Fruit fly (Drosophila melanogaster) whole organism, embryonic: ENCODE measurements around the gene CG18265.

ENCODE experiments used
- Awh ChIP-seq: fragments of 200-800 bp; sonication (Bioruptor generic); IDR thresholded peaks from 2 replicates; pipeline ENCODE4, ENCODE4 v1.3.6; 2022; ENCODE audit warnings: missing biosample characterization, missing genetic modification characterization
- Blimp-1 ChIP-seq: fragments of 200-800 bp; sonication (Bioruptor generic); optimal IDR thresholded peaks from 3 replicates; lab custom pipeline; 2018; ENCODE audit warnings: missing biosample characterization, missing genetic modification characterization, mild to moderate bottlenecking, moderate library complexity, missing genetic modification reagents
- BtbVII ChIP-seq: fragments of 200-800 bp; sonication (Bioruptor generic); optimal IDR thresholded peaks from 3 replicates; lab custom pipeline; 2017; ENCODE audit warnings: missing biosample characterization, mild to moderate bottlenecking, missing genetic modification characterization
- CG1024 ChIP-seq: fragments of 200-800 bp; sonication (Bioruptor generic); IDR thresholded peaks from 2 replicates; pipeline ENCODE4 v1.3.6; 2022; ENCODE audit warnings: missing biosample characterization, missing genetic modification characterization
- CG12391 ChIP-seq: fragments of 200-800 bp; sonication (Bioruptor generic); optimal IDR thresholded peaks from 3 replicates; lab custom pipeline; 2018; ENCODE audit warnings: missing biosample characterization, mild to moderate bottlenecking, missing genetic modification characterization, moderate library complexity
- CG12659 ChIP-seq: fragments of 200-800 bp; sonication (Bioruptor generic); optimal IDR thresholded peaks from 3 replicates; lab custom pipeline; 2017; ENCODE audit warnings: mild to moderate bottlenecking, missing biosample characterization, missing genetic modification reagents, missing genetic modification characterization
- CG1529 ChIP-seq: fragments of 200-800 bp; sonication (Bioruptor generic); optimal IDR thresholded peaks from 3 replicates; lab custom pipeline; 2018; ENCODE audit warnings: missing biosample characterization, missing genetic modification characterization
- CG1647 ChIP-seq: fragments of 200-800 bp; sonication (Bioruptor generic); optimal IDR thresholded peaks from 3 replicates; lab custom pipeline; 2016; ENCODE audit warnings: missing biosample characterization, missing genetic modification characterization
- CG16813 ChIP-seq: fragments of 200-800 bp; sonication (Bioruptor generic); IDR thresholded peaks from 3 replicates; pipeline ENCODE4 v1.3.6; 2022; ENCODE audit warnings: missing biosample characterization, missing genetic modification characterization; ENCODE audit not compliant: partially characterized antibody
- CG17359 ChIP-seq: fragments of 200-800 bp; sonication (Bioruptor generic); optimal IDR thresholded peaks from 3 replicates; lab custom pipeline; 2018; ENCODE audit warnings: missing biosample characterization, mild to moderate bottlenecking, missing genetic modification characterization, moderate library complexity
- CG17829 ChIP-seq: fragments of 200-800 bp; optimal IDR thresholded peaks from 2 replicates; lab custom pipeline; 2019; ENCODE audit warnings: missing biosample characterization, mild to moderate bottlenecking, missing genetic modification characterization, moderate library complexity
- CG18262 ChIP-seq: fragments of 200-800 bp; optimal IDR thresholded peaks from 3 replicates; lab custom pipeline; 2019; ENCODE audit warnings: missing biosample characterization, mild to moderate bottlenecking, missing genetic modification characterization, moderate library complexity
- CG2202 ChIP-seq: fragments of 200-800 bp; sonication (Bioruptor generic); optimal IDR thresholded peaks from 2 replicates; lab custom pipeline; 2018; ENCODE audit warnings: missing biosample characterization, mild to moderate bottlenecking, missing genetic modification characterization
- CG2712 ChIP-seq: fragments of 200-800 bp; optimal IDR thresholded peaks from 3 replicates; lab custom pipeline; 2019; ENCODE audit warnings: missing biosample characterization, mild to moderate bottlenecking, missing genetic modification characterization, moderate library complexity
- CG31441 ChIP-seq: fragments of 200-800 bp; sonication (Bioruptor generic); IDR thresholded peaks from 2 replicates; pipeline ENCODE4 v1.3.6; 2022; ENCODE audit warnings: missing biosample characterization, missing genetic modification characterization
- CG6175 ChIP-seq: fragments of 200-800 bp; sonication (Bioruptor generic); IDR thresholded peaks from 3 replicates; pipeline ENCODE4 v1.3.6; 2022; ENCODE audit warnings: missing biosample characterization, missing genetic modification characterization
- Chrac-16 ChIP-seq: fragments of 200-800 bp; sonication (Bioruptor generic); optimal IDR thresholded peaks from 3 replicates; lab custom pipeline; 2016; ENCODE audit warnings: missing biosample characterization, missing genetic modification characterization
- CoRest ChIP-seq: fragments of 200-800 bp; sonication (Bioruptor generic); optimal IDR thresholded peaks from 3 replicates; lab custom pipeline; 2018; ENCODE audit warnings: missing biosample characterization, mild to moderate bottlenecking, missing genetic modification characterization, moderate library complexity
- Dip2 ChIP-seq: fragments of 200-800 bp; sonication (Bioruptor generic); IDR thresholded peaks from 2 replicates; pipeline ENCODE4 v1.3.6; 2022; ENCODE audit warnings: missing biosample characterization, missing genetic modification characterization
- Dip3 ChIP-seq: fragments of 200-800 bp; sonication (Bioruptor generic); optimal IDR thresholded peaks from 3 replicates; lab custom pipeline; 2016; ENCODE audit warnings: missing biosample characterization, missing genetic modification characterization
- Drgx ChIP-seq: fragments of 200-800 bp; sonication (Bioruptor generic); IDR thresholded peaks from 2 replicates; pipeline ENCODE4 v1.3.6; 2022; ENCODE audit warnings: missing biosample characterization, missing genetic modification characterization
- ERR ChIP-seq: fragments of 200-800 bp; sonication (Bioruptor generic); optimal IDR thresholded peaks from 2 replicates; lab custom pipeline; 2016; ENCODE audit warnings: missing biosample characterization, missing genetic modification characterization
- Ets97D ChIP-seq: fragments of 200-800 bp; sonication (Bioruptor generic); optimal IDR thresholded peaks from 3 replicates; lab custom pipeline; 2016; ENCODE audit warnings: missing biosample characterization, missing genetic modification characterization
- Fer2 ChIP-seq: fragments of 200-800 bp; sonication (Bioruptor generic); optimal IDR thresholded peaks from 2 replicates; lab custom pipeline; 2018; ENCODE audit warnings: missing biosample characterization, mild to moderate bottlenecking, missing genetic modification characterization, moderate library complexity
- Gsc ChIP-seq: fragments of 200-800 bp; sonication (Bioruptor generic); IDR thresholded peaks from 2 replicates; pipeline ENCODE4 v1.3.6; 2022; ENCODE audit warnings: missing biosample characterization, missing genetic modification characterization
- H15 ChIP-seq: fragments of 200-800 bp; sonication (Bioruptor generic); IDR thresholded peaks from 3 replicates; pipeline ENCODE4 v1.3.6; 2022; ENCODE audit warnings: missing biosample characterization, missing genetic modification characterization
- Hr3 ChIP-seq: fragments of 200-800 bp; sonication (Bioruptor generic); optimal IDR thresholded peaks from 3 replicates; lab custom pipeline; 2016; ENCODE audit warnings: missing biosample characterization, missing genetic modification characterization
- MBD-R2 ChIP-seq: fragments of 200-800 bp; sonication (Bioruptor generic); IDR thresholded peaks from 2 replicates; pipeline ENCODE4 v1.3.6; 2022; ENCODE audit warnings: missing biosample characterization, missing genetic modification characterization
- PHDP ChIP-seq: fragments of 200-800 bp; sonication (Bioruptor generic); optimal IDR thresholded peaks from 3 replicates; lab custom pipeline; 2018; ENCODE audit warnings: missing biosample characterization, mild to moderate bottlenecking, missing genetic modification characterization, moderate library complexity
- Sox102F ChIP-seq: fragments of 200-800 bp; sonication (Bioruptor generic); optimal IDR thresholded peaks from 2 replicates; lab custom pipeline; 2018; ENCODE audit warnings: missing biosample characterization, mild to moderate bottlenecking, missing genetic modification characterization, moderate library complexity
- Usf ChIP-seq: fragments of 200-800 bp; sonication (Bioruptor generic); optimal IDR thresholded peaks from 2 replicates; lab custom pipeline; 2017; ENCODE audit warnings: missing genotype, missing biosample characterization, missing genetic modification characterization
- Xrp1 ChIP-seq: fragments of 200-800 bp; sonication (Bioruptor generic); IDR thresholded peaks from 2 replicates; pipeline ENCODE4 v1.3.6; 2022; ENCODE audit warnings: missing biosample characterization, missing genetic modification characterization
- aop ChIP-seq: fragments of 200-800 bp; sonication (Bioruptor generic); IDR thresholded peaks from 2 replicates; pipeline ENCODE4 v1.3.6; 2022; ENCODE audit warnings: missing biosample characterization, missing genetic modification characterization
- az2 ChIP-seq: fragments of 200-800 bp; sonication (Bioruptor generic); optimal IDR thresholded peaks from 3 replicates; lab custom pipeline; 2016; ENCODE audit warnings: missing biosample characterization, missing genetic modification characterization
- bigmax ChIP-seq: fragments of 200-800 bp; sonication (Bioruptor generic); optimal IDR thresholded peaks from 2 replicates; lab custom pipeline; 2018; ENCODE audit warnings: missing biosample characterization, mild to moderate bottlenecking, missing genetic modification characterization
- bsh ChIP-seq, 2 experiments: fragments of 200-800 bp; sonication (Bioruptor generic); optimal IDR thresholded peaks; 2 replicates each; lab custom pipeline; 2017 to 2018; ENCODE audit warnings: mild to moderate bottlenecking in 2 of 2, missing biosample characterization in 2 of 2, missing genetic modification characterization in 2 of 2, moderate library complexity in 1 of 2
- cas ChIP-seq: fragments of 200-800 bp; sonication (Bioruptor generic); IDR thresholded peaks from 2 replicates; pipeline ENCODE4 v1.3.6; 2022; ENCODE audit warnings: missing biosample characterization, missing genetic modification characterization
- chinmo ChIP-seq: fragments of 200-800 bp; sonication (Bioruptor generic); IDR thresholded peaks from 4 replicates; pipeline ENCODE4 v1.3.6; 2022; ENCODE audit warnings: missing biosample characterization, missing genetic modification characterization; ENCODE audit not compliant: partially characterized antibody
- crp ChIP-seq, 2 experiments: fragments of 200-800 bp; sonication (Bioruptor generic); optimal IDR thresholded peaks; 2 replicates in 1 of 2; 3 replicates in 1 of 2; lab custom pipeline; 2017; ENCODE audit warnings: missing biosample characterization in 2 of 2, missing genetic modification characterization in 2 of 2, mild to moderate bottlenecking in 1 of 2, moderate library complexity in 1 of 2
- dimm ChIP-seq: fragments of 200-800 bp; sonication (Bioruptor generic); IDR thresholded peaks from 2 replicates; pipeline ENCODE4 v1.3.6; 2022; ENCODE audit warnings: missing biosample characterization, missing genetic modification characterization
- ind ChIP-seq: fragments of 200-800 bp; sonication (Bioruptor generic); optimal IDR thresholded peaks from 3 replicates; lab custom pipeline; 2016; ENCODE audit warnings: missing biosample characterization, missing genetic modification characterization
- insv ChIP-seq, 2 experiments: fragments of 200-800 bp; sonication (Bioruptor generic); optimal IDR thresholded peaks; 3 replicates each; lab custom pipeline; 2016 to 2018; ENCODE audit warnings: missing biosample characterization in 2 of 2, missing genetic modification characterization in 2 of 2
- jing ChIP-seq: fragments of 200-800 bp; sonication (Bioruptor generic); optimal IDR thresholded peaks from 2 replicates; lab custom pipeline; 2018; ENCODE audit warnings: missing biosample characterization, mild to moderate bottlenecking, missing genetic modification characterization
- mam ChIP-seq: fragments of 200-800 bp; sonication (Bioruptor generic); optimal IDR thresholded peaks from 3 replicates; lab custom pipeline; 2016; ENCODE audit warnings: missing biosample characterization, missing genetic modification characterization
- phol ChIP-seq: fragments of 200-800 bp; sonication (Bioruptor generic); optimal IDR thresholded peaks from 3 replicates; lab custom pipeline; 2018; ENCODE audit warnings: missing biosample characterization, mild to moderate bottlenecking, missing genetic modification characterization, moderate library complexity
- slbo ChIP-seq: fragments of 200-800 bp; sonication (Bioruptor generic); IDR thresholded peaks from 2 replicates; pipeline ENCODE4 v1.3.6; 2022; ENCODE audit warnings: missing biosample characterization, missing genetic modification characterization
- sug ChIP-seq: fragments of 200-800 bp; optimal IDR thresholded peaks from 2 replicates; lab custom pipeline; 2019; ENCODE audit warnings: missing biosample characterization, mild to moderate bottlenecking, missing genetic modification characterization, moderate library complexity
- tio ChIP-seq: fragments of 200-800 bp; sonication (Bioruptor generic); optimal IDR thresholded peaks from 2 replicates; lab custom pipeline; 2017; ENCODE audit warnings: missing biosample characterization, missing genetic modification characterization, inconsistent platforms
- zen2 ChIP-seq: fragments of 200-800 bp; sonication (Bioruptor generic); IDR thresholded peaks from 3 replicates; pipeline ENCODE4 v1.3.6; 2022; ENCODE audit warnings: missing biosample characterization, missing genetic modification characterization; ENCODE audit not compliant: partially characterized antibody

The CG18265 gene

DNA sequence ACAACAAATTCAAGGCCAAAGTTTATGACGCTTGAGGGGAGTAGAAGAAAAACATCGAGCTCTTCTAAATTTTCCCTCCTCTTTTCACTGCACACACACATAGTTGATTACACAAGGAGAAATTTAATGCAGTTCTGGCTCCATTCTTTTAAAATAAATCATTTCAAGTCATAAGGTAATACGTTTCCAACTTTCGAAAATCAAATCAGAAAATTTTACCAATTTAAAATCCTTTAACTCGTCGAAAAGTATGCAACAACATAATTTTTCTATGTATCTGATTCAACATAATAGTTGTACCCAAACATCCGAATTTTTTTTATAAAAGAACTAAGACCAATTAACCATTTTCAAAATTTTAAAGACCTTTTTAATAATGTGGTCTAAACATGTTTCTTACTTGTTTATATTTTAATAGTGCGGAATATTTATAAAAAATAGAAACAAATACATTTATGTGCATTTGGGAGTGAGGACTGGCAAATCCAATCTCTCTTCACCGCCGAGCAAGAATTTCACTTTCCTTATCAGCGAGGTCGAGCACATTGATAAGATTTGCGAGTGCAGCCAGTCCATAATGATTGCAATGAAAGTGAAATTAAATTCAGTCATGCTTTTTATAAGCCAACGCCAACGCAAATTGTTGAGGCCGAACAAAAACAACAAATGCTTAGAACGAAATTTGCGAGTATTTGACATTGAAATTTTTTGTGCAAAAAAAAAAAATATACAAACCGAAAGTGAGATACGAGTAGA, 67.0 kb downstream of the CG18265 start:
- no peak for TF ChIP-seq dimm (GFP tag; lab: Robert Waterston, UW)
- TF ChIP-seq CG1647 (GFP tag; lab: Kevin White, UChicago): no peak
- TF ChIP-seq BtbVII: no peak
- no peak for TF ChIP-seq jing (GFP tag; lab: Kevin White, UChicago)
- TF ChIP-seq CG1024: no peak
- TF ChIP-seq CG2712 (tag; lab: Kevin White, UChicago): peak; percentile 17
- no peak for TF ChIP-seq CG1529
- TF ChIP-seq ind (GFP tag; lab: Kevin White, UChicago): no peak
- peak; percentile 23 for TF ChIP-seq tio
- peak; percentile 23 for TF ChIP-seq CG12391 (tag; lab: Kevin White, UChicago)
- no peak for TF ChIP-seq MBD-R2 (GFP tag; lab: Robert Waterston, UW)
- TF ChIP-seq Blimp-1 (GFP tag; lab: Kevin White, UChicago): peak; percentile 12
- TF ChIP-seq CG12659: no peak
- no peak for TF ChIP-seq Usf (GFP tag; lab: Kevin White, UChicago)
- no peak for TF ChIP-seq zen2
- no peak for TF ChIP-seq mam (GFP tag; lab: Kevin White, UChicago)
- peak; percentile 2 for TF ChIP-seq Hr3 (GFP tag; lab: Kevin White, UChicago)
- no peak for TF ChIP-seq sug (tag; lab: Kevin White, UChicago)
- 0 out of 2 replicates have a peak, but pooled peaks have one; percentile 14 for TF ChIP-seq Drgx (GFP tag; lab: Robert Waterston, UW)
- no peak for TF ChIP-seq CG6175 (GFP tag; lab: Robert Waterston, UW)
- TF ChIP-seq Sox102F (GFP tag; lab: Kevin White, UChicago): peak; percentile 33
- TF ChIP-seq Xrp1: peak; percentile 17; the same call in 1 of the 2 replicates
- TF ChIP-seq insv (GFP tag; optimal IDR thresholded peaks at IDR 0.05; lab: Kevin White, UChicago): peak in 1 of 2 experiments; percentile 15
- TF ChIP-seq CG16813 (GFP tag; lab: Robert Waterston, UW): no peak
- peak; percentile 37 for TF ChIP-seq PHDP (tag; lab: Kevin White, UChicago)
- TF ChIP-seq cas (GFP tag; lab: Robert Waterston, UW): no peak
- peak; percentile 22 for TF ChIP-seq phol (tag; lab: Kevin White, UChicago)
- TF ChIP-seq aop (GFP tag; lab: Robert Waterston, UW): no peak
- peak; percentile 16 for TF ChIP-seq CG18262 (tag; lab: Kevin White, UChicago)
- no peak for TF ChIP-seq Dip2 (GFP tag; lab: Robert Waterston, UW)
- no peak for TF ChIP-seq Awh (GFP tag; lab: Robert Waterston, UW)
- TF ChIP-seq Ets97D (GFP tag; lab: Kevin White, UChicago): no peak
- TF ChIP-seq bigmax (GFP tag; lab: Kevin White, UChicago): no peak
- TF ChIP-seq Gsc (GFP tag; lab: Robert Waterston, UW): no peak
- TF ChIP-seq Chrac-16 (GFP tag; lab: Kevin White, UChicago): no peak
- TF ChIP-seq chinmo (GFP tag; lab: Robert Waterston, UW): 0 out of 4 replicates have a peak, but pooled peaks have one; percentile 21
- no peak for TF ChIP-seq CG31441 (GFP tag; lab: Robert Waterston, UW)
- TF ChIP-seq slbo (GFP tag; lab: Robert Waterston, UW): peak; percentile 25; the same call in 1 of the 2 replicates
- TF ChIP-seq bsh (GFP tag; optimal IDR thresholded peaks at IDR 0.05; lab: Kevin White, UChicago): peak in 1 of 2 experiments; percentile 33
- TF ChIP-seq CoRest (tag; lab: Kevin White, UChicago): no peak
- peak; percentile 10 for TF ChIP-seq CG17359 (tag; lab: Kevin White, UChicago)
- no peak for TF ChIP-seq Dip3 (GFP tag; lab: Kevin White, UChicago)
- peak; percentile 5 for TF ChIP-seq az2
- TF ChIP-seq crp (GFP tag; optimal IDR thresholded peaks at IDR 0.05; lab: Kevin White, UChicago): no peak
- TF ChIP-seq H15 (GFP tag; lab: Robert Waterston, UW): no peak
- no peak for TF ChIP-seq CG2202 (tag; lab: Kevin White, UChicago)
- TF ChIP-seq ERR (GFP tag; lab: Kevin White, UChicago): no peak
- TF ChIP-seq Fer2 (tag; lab: Kevin White, UChicago): no peak
- TF ChIP-seq CG17829 (tag; lab: Kevin White, UChicago): peak; percentile 1
